Fruit fly (Drosophila melanogaster): ENCODE results near the gene Timp.

DNA sequence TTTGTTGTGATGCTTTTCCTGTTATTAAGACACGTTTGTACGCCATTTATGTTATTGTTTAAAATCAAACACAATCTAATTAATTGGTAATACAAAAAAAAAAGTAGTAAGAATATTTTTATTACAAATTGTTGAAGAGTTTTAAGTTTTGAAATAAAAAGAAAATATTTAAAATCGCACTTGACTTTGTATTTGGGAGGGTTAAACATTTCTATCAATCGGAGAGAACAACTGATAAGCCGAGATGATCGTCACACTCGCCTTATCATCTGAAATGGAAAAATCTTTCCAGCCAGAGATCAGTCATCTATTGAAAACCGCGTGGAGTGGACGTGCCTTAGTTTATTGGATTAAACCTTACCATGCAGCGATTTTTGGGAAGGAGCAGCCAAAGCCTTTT lies 38.4 kb upstream of the Timp start, which contains the start of gene CG3999:
- no peak for TF ChIP-seq CG5204 (GFP tag; optimal IDR thresholded peaks at IDR 0.05)
- no peak for TF ChIP-seq tj (GFP tag; optimal IDR thresholded peaks at IDR 0.05)
- no peak for TF ChIP-seq toe (GFP tag; optimal IDR thresholded peaks at IDR 0.05)
- TF ChIP-seq kay (GFP tag; ENCODE audit: borderline replicate concordance), result no peak
- TF ChIP-seq cnc (optimal IDR thresholded peaks at IDR 0.05), result no peak
- no peak for TF ChIP-seq CG14711 (tag; optimal IDR thresholded peaks at IDR 0.05)
- no peak for TF ChIP-seq CG12768 (GFP tag; optimal IDR thresholded peaks at IDR 0.05)
- no peak for TF ChIP-seq cic (GFP tag; optimal IDR thresholded peaks at IDR 0.05)
